Fruit fly (Drosophila melanogaster): ENCODE results near the gene CAH9.

CAH9 gene

DNA sequence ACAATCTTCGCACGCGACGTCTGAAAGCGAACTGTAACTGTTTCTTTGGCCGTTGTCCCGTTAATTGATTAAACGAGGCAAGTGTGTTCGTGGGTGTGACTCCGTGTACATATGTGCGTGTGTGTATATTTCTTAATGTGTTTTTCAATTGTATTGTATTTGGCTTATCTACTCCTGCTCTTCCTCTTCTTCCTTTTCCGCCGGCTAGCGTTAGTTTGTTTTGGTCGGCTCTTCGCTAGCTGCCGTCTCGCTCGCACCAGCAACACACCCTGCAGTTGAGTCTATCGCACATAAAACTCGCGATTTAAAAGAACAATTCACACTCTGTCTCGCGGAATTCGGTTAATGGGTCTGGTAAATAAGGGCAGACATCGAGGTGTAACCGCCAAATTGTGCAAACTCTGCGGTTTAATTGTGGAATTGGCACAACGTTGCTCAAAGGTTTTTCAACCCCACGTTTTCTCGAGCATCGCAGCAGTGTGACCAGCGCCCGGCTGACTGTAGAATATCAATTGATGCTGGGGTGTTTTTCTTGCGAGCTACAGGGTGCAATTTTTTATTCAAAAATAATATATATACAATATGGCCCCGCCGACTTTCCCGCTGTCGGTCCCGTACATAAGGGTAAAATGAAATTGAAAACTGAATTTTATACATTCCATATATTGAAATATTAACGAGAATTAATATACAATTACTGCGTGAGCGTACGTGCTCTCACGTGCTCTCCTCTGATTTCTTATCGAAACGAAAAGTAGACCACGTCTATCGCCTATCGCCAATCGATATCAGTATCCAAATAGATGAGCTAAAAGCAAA, 6.0 kb upstream of the CAH9 start, which contains the start of the genes gb and CG5815 (continued):
- TF ChIP-seq fd59A (GFP tag; optimal IDR thresholded peaks at IDR 0.05), result peak; percentile 78
- TF ChIP-seq CG4318 (GFP tag; optimal IDR thresholded peaks at IDR 0.05), result peak; percentile 83
- no peak for TF ChIP-seq Eip75B (GFP tag; optimal IDR thresholded peaks at IDR 0.05)
- TF ChIP-seq Sox15 (GFP tag; optimal IDR thresholded peaks at IDR 0.05), result peak; percentile 84
- peak; percentile 59 for TF ChIP-seq Blimp-1 (GFP tag; optimal IDR thresholded peaks at IDR 0.05)
- no peak for TF ChIP-seq ss (GFP tag; optimal IDR thresholded peaks at IDR 0.05)
- TF ChIP-seq CG8119 (GFP tag; IDR thresholded peaks at IDR 0.05), result peak; percentile 84
- TF ChIP-seq Eip78C (GFP tag), result peak; percentile 96
- TF ChIP-seq CG11294 (GFP tag; IDR thresholded peaks at IDR 0.05), result peak; percentile 86
- TF ChIP-seq svp (GFP tag), result peak; percentile 97
- TF ChIP-seq esn (GFP tag; optimal IDR thresholded peaks at IDR 0.05), result peak; percentile 91
- peak; percentile 91 for TF ChIP-seq acj6 (GFP tag; optimal IDR thresholded peaks at IDR 0.05)
- no peak for TF ChIP-seq CG6276 (GFP tag; optimal IDR thresholded peaks at IDR 0.05)
- no peak for TF ChIP-seq CG10669 (GFP tag; optimal IDR thresholded peaks at IDR 0.05)
- peak; percentile 82 for TF ChIP-seq CG8632 (GFP tag; optimal IDR thresholded peaks at IDR 0.05)
- peak; percentile 92 for TF ChIP-seq Hr4 (GFP tag; optimal IDR thresholded peaks at IDR 0.05)
- TF ChIP-seq topi (GFP tag; optimal IDR thresholded peaks at IDR 0.05), result peak; percentile 89
- TF ChIP-seq OdsH (GFP tag; optimal IDR thresholded peaks at IDR 0.05), result peak; percentile 92
- peak; percentile 85 for TF ChIP-seq CG34406 (GFP tag; optimal IDR thresholded peaks at IDR 0.05)
- no peak for TF ChIP-seq CG6808 (GFP tag; optimal IDR thresholded peaks at IDR 0.05)
- peak; percentile 94 for TF ChIP-seq eg (GFP tag; IDR thresholded peaks at IDR 0.05)
- TF ChIP-seq Sox14 (GFP tag; optimal IDR thresholded peaks at IDR 0.05), result peak; percentile 90
- peak; percentile 82 for TF ChIP-seq Lpt (GFP tag; optimal IDR thresholded peaks at IDR 0.05)
- peak; percentile 81 for TF ChIP-seq CG15336 (GFP tag; IDR thresholded peaks at IDR 0.05)

DNA sequence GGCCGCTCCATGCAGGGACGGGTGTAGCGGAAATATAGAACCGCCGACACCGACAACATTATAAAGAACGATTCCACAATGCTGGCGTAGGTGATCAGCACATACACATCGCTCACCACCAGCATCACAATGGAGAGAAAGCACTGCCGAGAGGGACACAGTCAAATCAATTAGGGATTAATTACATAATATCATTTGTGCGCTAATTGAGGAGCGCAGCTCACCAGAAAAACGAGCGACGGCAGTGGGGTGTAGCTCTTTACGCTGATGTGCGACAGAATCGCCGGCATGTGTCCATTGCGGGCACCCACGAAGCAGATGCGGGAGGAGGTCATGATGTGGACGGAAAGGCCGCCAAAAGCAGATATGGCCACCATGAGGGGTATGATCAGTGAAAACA, 3.5 kb upstream of the CAH9 start:
- TF ChIP-seq CG32006 (GFP tag; optimal IDR thresholded peaks at IDR 0.05) (no peak), Lpt (GFP tag; optimal IDR thresholded peaks at IDR 0.05) (no peak), Blimp-1 (GFP tag; optimal IDR thresholded peaks at IDR 0.05) (no peak), svp (GFP tag) (peak; percentile 65), CG16779 (tag; optimal IDR thresholded peaks at IDR 0.05) (no peak), vri (GFP tag; optimal IDR thresholded peaks at IDR 0.05) (peak; percentile 14), CG7368 (GFP tag; optimal IDR thresholded peaks at IDR 0.05) (no peak), Met (GFP tag; optimal IDR thresholded peaks at IDR 0.05) (no peak), CG6276 (GFP tag; optimal IDR thresholded peaks at IDR 0.05) (no peak), acj6 (GFP tag; optimal IDR thresholded peaks at IDR 0.05) (no peak), Hr38 (GFP tag; optimal IDR thresholded peaks at IDR 0.05) (no peak)

DNA sequence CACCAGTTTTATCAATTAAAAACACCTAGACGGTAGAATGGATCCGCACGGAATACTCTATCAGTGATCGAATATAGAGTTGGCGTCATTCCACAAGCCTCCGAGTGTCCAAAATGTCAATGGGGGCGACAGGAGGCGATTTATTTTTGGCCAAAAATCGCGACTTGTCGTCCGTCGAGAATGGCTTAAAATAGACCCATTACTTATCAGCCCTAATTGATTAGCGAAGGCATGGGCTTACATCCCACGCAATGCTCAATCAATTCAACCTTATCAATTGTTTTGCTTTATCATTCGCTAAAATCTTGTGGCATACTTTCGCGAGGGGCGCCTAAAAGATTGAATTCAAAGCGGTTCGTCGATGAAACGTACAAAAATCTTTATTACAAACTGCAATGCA, 2.1 kb upstream of the CAH9 start:
- TF ChIP-seq Blimp-1 (GFP tag; optimal IDR thresholded peaks at IDR 0.05) (no peak), CG6163 (GFP tag; IDR thresholded peaks at IDR 0.05) (no peak), dac (GFP tag; optimal IDR thresholded peaks at IDR 0.05) (no peak), Met (GFP tag; optimal IDR thresholded peaks at IDR 0.05) (no peak), CG7368 (GFP tag; optimal IDR thresholded peaks at IDR 0.05) (no peak), CG11902 (GFP tag; optimal IDR thresholded peaks at IDR 0.05) (no peak), dsx (GFP tag; optimal IDR thresholded peaks at IDR 0.05; ENCODE audit: poor library complexity, severe bottlenecking) (no peak), CG8632 (GFP tag; optimal IDR thresholded peaks at IDR 0.05) (no peak), Ets21C (GFP tag; optimal IDR thresholded peaks at IDR 0.05) (no peak), Eip78C (GFP tag) (no peak), CG34406 (GFP tag; optimal IDR thresholded peaks at IDR 0.05) (no peak), CG6792 (GFP tag; optimal IDR thresholded peaks at IDR 0.05) (no peak), CG32006 (GFP tag; optimal IDR thresholded peaks at IDR 0.05) (no peak), CG3919 (GFP tag; optimal IDR thresholded peaks at IDR 0.05) (no peak), Gug (GFP tag; IDR thresholded peaks at IDR 0.05) (no peak), salr (GFP tag; optimal IDR thresholded peaks at IDR 0.05) (no peak), CG8119 (GFP tag; IDR thresholded peaks at IDR 0.05) (no peak)
